Worm (Caenorhabditis elegans) whole organism, midembryonic: Measurements from ENCODE around the gene cids-1.

Experiments
- T22C8.4 ChIP-seq: fragments of 200-800 bp; sonication (Bioruptor generic); IDR thresholded peaks from 2 replicates; pipeline ENCODE4 v1.3.6; 2022; ENCODE audit warnings: missing genetic modification characterization, missing compliant biosample characterization
- cog-1 ChIP-seq: sonication (generic microtip); optimal IDR thresholded peaks from 2 replicates; lab custom pipeline; 2016; ENCODE audit warnings: missing genetic modification characterization, missing compliant biosample characterization
- flt-1 ChIP-seq: fragments of 200-800 bp; sonication (Bioruptor generic); IDR thresholded peaks from 2 replicates; pipeline ENCODE4 v1.3.6; 2022; ENCODE audit warnings: missing genetic modification characterization, missing compliant biosample characterization
- klf-2 ChIP-seq: fragments of 200-800 bp; sonication (Bioruptor generic); conservative IDR thresholded peaks from 2 replicates; pipeline ENCODE4 v1.3.6; 2022; ENCODE audit warnings: missing genetic modification reagents, missing genetic modification characterization, missing compliant biosample characterization
- med-1 ChIP-seq: sonication (generic microtip); optimal IDR thresholded peaks from 2 replicates; lab custom pipeline; 2017; ENCODE audit warnings: missing genetic modification characterization, mild to moderate bottlenecking, missing compliant biosample characterization, antibody characterized with exemption, missing genetic modification reagents; ENCODE audit not compliant: insufficient read depth
- ref-1 ChIP-seq: fragments of 200-800 bp; sonication (Bioruptor generic); conservative IDR thresholded peaks from 2 replicates; pipeline ENCODE4 v1.3.6; 2022; ENCODE audit warnings: missing genetic modification reagents, missing genetic modification characterization, missing compliant biosample characterization
- tab-1 ChIP-seq: fragments of 200-800 bp; sonication (Bioruptor generic); IDR thresholded peaks from 2 replicates; pipeline ENCODE4 v1.3.6; 2022; ENCODE audit warnings: missing genetic modification characterization, missing compliant biosample characterization
- ztf-23 ChIP-seq: fragments of 200-800 bp; sonication (Bioruptor generic); IDR thresholded peaks from 2 replicates; pipeline ENCODE4 v1.3.6; 2022; ENCODE audit warnings: missing genetic modification reagents, missing genetic modification characterization, missing compliant biosample characterization
- ztf-29 ChIP-seq: fragments of 200-800 bp; sonication (Bioruptor generic); IDR thresholded peaks from 2 replicates; pipeline ENCODE4 v1.3.6; 2022; ENCODE audit warnings: missing genetic modification reagents, missing genetic modification characterization, missing compliant biosample characterization

Gene cids-1

ce11 chrIII:8224769-8225168 lies 19.5 kb upstream of the cids-1 start, which contains the start of gene mob-4:
mob-4 (plus strand) TSS chrIII:8225097.
- TF ChIP-seq klf-2 (GFP tag; lab: Robert Waterston, UW): no peak
- TF ChIP-seq flt-1 (GFP tag; lab: Robert Waterston, UW): no peak
- TF ChIP-seq ztf-29 (GFP tag; lab: Robert Waterston, UW): no peak
- TF ChIP-seq ztf-23 (GFP tag; lab: Robert Waterston, UW): no peak
- no peak for TF ChIP-seq med-1 (GFP tag; lab: Kevin White, UChicago)
- TF ChIP-seq cog-1 (tag; lab: Kevin White, UChicago): no peak
- TF ChIP-seq tab-1 (GFP tag; lab: Robert Waterston, UW): no peak
- no peak for TF ChIP-seq ref-1
- no peak for TF ChIP-seq T22C8.4 (GFP tag; lab: Robert Waterston, UW)

- TF ChIP-seq ztf-23 (GFP tag; lab: Robert Waterston, UW): no peak
- no peak for TF ChIP-seq ref-1
- no peak for TF ChIP-seq tab-1 (GFP tag; lab: Robert Waterston, UW)
- TF ChIP-seq T22C8.4 (GFP tag; lab: Robert Waterston, UW): no peak
- TF ChIP-seq ztf-29 (GFP tag; lab: Robert Waterston, UW): no peak
- TF ChIP-seq flt-1 (GFP tag; lab: Robert Waterston, UW): no peak
- no peak for TF ChIP-seq med-1 (GFP tag; lab: Kevin White, UChicago)
- TF ChIP-seq klf-2 (GFP tag; lab: Robert Waterston, UW): no peak
- no peak for TF ChIP-seq cog-1 (tag; lab: Kevin White, UChicago)
Measured at ce11 chrIII:8226178-8226577, 18.1 kb upstream of the cids-1 start, which contains the start of gene rfs-1. rfs-1 (plus strand) TSS chrIII:8226478.

ce11 chrIII:8227511-8227910 lies 16.7 kb upstream of the cids-1 start, which contains the start of gene fbxl-1:
fbxl-1 (plus strand) TSS chrIII:8227830.
- TF ChIP-seq flt-1 (GFP tag; lab: Robert Waterston, UW): peak; percentile 63
- no peak for TF ChIP-seq T22C8.4 (GFP tag; lab: Robert Waterston, UW)

ce11 chrIII:8228916-8229315 lies 15.3 kb upstream of the cids-1 start:
- TF ChIP-seq ztf-23 (GFP tag; lab: Robert Waterston, UW) (no peak), klf-2 (GFP tag; lab: Robert Waterston, UW) (no peak)

- TF ChIP-seq ztf-23 (GFP tag; lab: Robert Waterston, UW) (no peak), klf-2 (GFP tag; lab: Robert Waterston, UW) (no peak), ref-1 (no peak), flt-1 (GFP tag; lab: Robert Waterston, UW) (no peak), med-1 (GFP tag; lab: Kevin White, UChicago) (no peak), T22C8.4 (GFP tag; lab: Robert Waterston, UW) (no peak), ztf-29 (GFP tag; lab: Robert Waterston, UW) (no peak), tab-1 (GFP tag; lab: Robert Waterston, UW) (no peak), cog-1 (tag; lab: Kevin White, UChicago) (no peak)
Measured at ce11 chrIII:8229480-8229879, 14.8 kb upstream of the cids-1 start.

ce11 chrIII:8232634-8233033 lies 11.6 kb upstream of the cids-1 start, which contains the start of gene henn-1:
henn-1 (plus strand) TSS chrIII:8232651.
- TF ChIP-seq ztf-23 (GFP tag; lab: Robert Waterston, UW) (no peak), flt-1 (GFP tag; lab: Robert Waterston, UW) (no peak), cog-1 (tag; lab: Kevin White, UChicago) (no peak), ztf-29 (GFP tag; lab: Robert Waterston, UW) (no peak), med-1 (GFP tag; lab: Kevin White, UChicago) (no peak), klf-2 (GFP tag; lab: Robert Waterston, UW) (no peak), T22C8.4 (GFP tag; lab: Robert Waterston, UW) (no peak), ref-1 (no peak), tab-1 (GFP tag; lab: Robert Waterston, UW) (no peak)

- no peak for TF ChIP-seq flt-1 (GFP tag; lab: Robert Waterston, UW)
- TF ChIP-seq tab-1 (GFP tag; lab: Robert Waterston, UW): no peak
- no peak for TF ChIP-seq ref-1
- TF ChIP-seq T22C8.4 (GFP tag; lab: Robert Waterston, UW): no peak
- no peak for TF ChIP-seq med-1 (GFP tag; lab: Kevin White, UChicago)
- TF ChIP-seq ztf-23 (GFP tag; lab: Robert Waterston, UW): no peak
- no peak for TF ChIP-seq klf-2 (GFP tag; lab: Robert Waterston, UW)
- no peak for TF ChIP-seq ztf-29 (GFP tag; lab: Robert Waterston, UW)
- no peak for TF ChIP-seq cog-1 (tag; lab: Kevin White, UChicago)
Measured at ce11 chrIII:8235358-8235757, 8.9 kb upstream of the cids-1 start, which contains the start of gene C02F5.14. C02F5.14 (minus strand) TSS chrIII:8235514.

ce11 chrIII:8235880-8236279 lies 8.4 kb upstream of the cids-1 start, which contains the start of gene C02F5.5:
C02F5.5 (plus strand) TSS chrIII:8236180.
- no peak for TF ChIP-seq ztf-29 (GFP tag; lab: Robert Waterston, UW)
- TF ChIP-seq med-1 (GFP tag; lab: Kevin White, UChicago): no peak
- TF ChIP-seq tab-1 (GFP tag; lab: Robert Waterston, UW): no peak

- TF ChIP-seq med-1 (GFP tag; lab: Kevin White, UChicago) (no peak), ztf-29 (GFP tag; lab: Robert Waterston, UW) (no peak), klf-2 (GFP tag; lab: Robert Waterston, UW) (no peak), cog-1 (tag; lab: Kevin White, UChicago) (no peak), ztf-23 (GFP tag; lab: Robert Waterston, UW) (no peak), flt-1 (GFP tag; lab: Robert Waterston, UW) (no peak), tab-1 (GFP tag; lab: Robert Waterston, UW) (no peak), T22C8.4 (GFP tag; lab: Robert Waterston, UW) (no peak), ref-1 (no peak)
Measured at ce11 chrIII:8237827-8238226, 6.4 kb upstream of the cids-1 start, which contains the start of gene tsp-2. tsp-2 (minus strand) TSS chrIII:8237935.
